Fruit fly (Drosophila melanogaster): ENCODE results near the gene CG43168.

DNA sequence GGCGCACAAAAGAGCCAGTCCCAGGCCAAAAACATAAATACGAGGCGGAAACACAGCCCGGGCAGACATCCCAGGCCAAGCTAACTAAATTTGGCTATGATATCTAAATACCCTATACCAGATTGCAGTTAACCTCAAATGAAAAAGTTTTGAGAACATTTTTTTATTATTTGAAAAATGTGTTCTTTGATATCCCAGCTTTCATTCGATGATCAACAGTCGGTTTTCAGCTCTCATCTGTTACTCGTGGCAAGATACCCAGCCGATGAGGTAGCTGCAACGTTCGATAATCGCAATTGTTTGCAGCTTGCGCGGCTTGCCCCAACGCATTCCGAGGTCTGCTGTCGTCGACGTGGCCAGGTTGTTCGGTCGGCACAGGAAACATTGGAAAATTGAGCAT is 31.7 kb downstream of the CG43168 start:
- no peak for TF ChIP-seq dl (GFP tag; optimal IDR thresholded peaks at IDR 0.05; ENCODE audit: insufficient read depth in 1 of 2, partially characterized antibody in 2 of 2)
- no peak for TF ChIP-seq fru (GFP tag; optimal IDR thresholded peaks at IDR 0.05)
- TF ChIP-seq Jra (GFP tag; optimal IDR thresholded peaks at IDR 0.05): no peak
- TF ChIP-seq woc (GFP tag; optimal IDR thresholded peaks at IDR 0.05): no peak
- TF ChIP-seq lola (GFP tag; optimal IDR thresholded peaks at IDR 0.05): no peak

Measured in whole organism, wandering third instar larva.